Worm (Caenorhabditis elegans) whole organism, L2 larva: ENCODE data around the gene ssr-2.

Experiments used
- F13H6.1 ChIP-seq: sonication (generic microtip); optimal IDR thresholded peaks from 2 replicates; lab custom pipeline; 2016; ENCODE audit warnings: missing genetic modification characterization, missing compliant biosample characterization
- Y55F3AM.14 ChIP-seq: fragments of 200-800 bp; sonication (Bioruptor generic); optimal IDR thresholded peaks from 2 replicates; lab custom pipeline; 2018; ENCODE audit warnings: mild to moderate bottlenecking, missing genetic modification characterization, missing compliant biosample characterization
- ZK546.5 ChIP-seq: sonication (generic microtip); optimal IDR thresholded peaks from 2 replicates; lab custom pipeline; 2017; ENCODE audit warnings: missing biosample characterization, missing genetic modification characterization
- alr-1 ChIP-seq: fragments of 150-350 bp; optimal IDR thresholded peaks from 2 replicates; lab custom pipeline; 2014; ENCODE audit warnings: missing biosample characterization, missing genetic modification characterization
- aly-2 ChIP-seq: fragments of 150-350 bp; optimal IDR thresholded peaks from 2 replicates; lab custom pipeline; 2014; ENCODE audit warnings: missing biosample characterization, missing genetic modification characterization
- ama-1 ChIP-seq: fragments of 150-350 bp; optimal IDR thresholded peaks from 2 replicates; lab custom pipeline; 2018; ENCODE audit warnings: inconsistent platforms
- blmp-1 ChIP-seq: sonication (generic microtip); optimal IDR thresholded peaks from 2 replicates; lab custom pipeline; 2017; ENCODE audit warnings: missing genetic modification characterization, mild to moderate bottlenecking, missing compliant biosample characterization, antibody characterized with exemption, moderate library complexity; ENCODE audit not compliant: insufficient read depth
- ceh-82 ChIP-seq: fragments of 150-350 bp; optimal IDR thresholded peaks from 2 replicates; lab custom pipeline; 2014; ENCODE audit warnings: missing biosample characterization, missing genetic modification characterization
- crh-2 ChIP-seq: sonication (generic microtip); optimal IDR thresholded peaks from 2 replicates; lab custom pipeline; 2017; ENCODE audit warnings: missing biosample characterization, missing genetic modification characterization
- dmd-4 ChIP-seq: sonication (generic microtip); optimal IDR thresholded peaks from 2 replicates; lab custom pipeline; 2017; ENCODE audit warnings: missing biosample characterization, missing genetic modification characterization
- egl-27 ChIP-seq: sonication (generic microtip); optimal IDR thresholded peaks from 3 replicates; lab custom pipeline; 2017; ENCODE audit warnings: missing biosample characterization, missing genetic modification reagents, missing genetic modification characterization
- elt-3 ChIP-seq: sonication (generic microtip); optimal IDR thresholded peaks from 2 replicates; lab custom pipeline; 2017; ENCODE audit warnings: missing biosample characterization, missing genetic modification characterization
- lsy-2 ChIP-seq, 2 experiments: fragments of 150-350 bp in 1 of 2; sonication (generic microtip) in 1 of 2; optimal IDR thresholded peaks; 2 replicates each; lab custom pipeline; 2014 to 2017; ENCODE audit warnings: missing biosample characterization in 2 of 2, missing genetic modification characterization in 2 of 2
- nhr-10 ChIP-seq: sonication (generic microtip); optimal IDR thresholded peaks from 2 replicates; lab custom pipeline; 2017; ENCODE audit warnings: missing biosample characterization, missing genetic modification characterization
- nhr-11 ChIP-seq: fragments of 150-350 bp; optimal IDR thresholded peaks from 2 replicates; lab custom pipeline; 2014; ENCODE audit warnings: missing biosample characterization, missing genetic modification characterization
- nhr-12 ChIP-seq: fragments of 150-350 bp; optimal IDR thresholded peaks from 2 replicates; lab custom pipeline; 2014; ENCODE audit warnings: missing biosample characterization, missing genetic modification characterization
- nhr-129 ChIP-seq: fragments of 150-350 bp; optimal IDR thresholded peaks from 2 replicates; lab custom pipeline; 2014; ENCODE audit warnings: missing biosample characterization, missing genetic modification characterization
- nhr-21 ChIP-seq: fragments of 150-350 bp; optimal IDR thresholded peaks from 2 replicates; lab custom pipeline; 2014; ENCODE audit warnings: missing biosample characterization, missing genetic modification characterization
- nhr-23 ChIP-seq: fragments of 150-350 bp; optimal IDR thresholded peaks from 2 replicates; lab custom pipeline; 2014; ENCODE audit warnings: missing biosample characterization, missing genetic modification reagents, missing genetic modification characterization
- nhr-237 ChIP-seq: fragments of 150-350 bp; optimal IDR thresholded peaks from 2 replicates; lab custom pipeline; 2014; ENCODE audit warnings: missing biosample characterization, missing genetic modification characterization
- nhr-25 ChIP-seq: fragments of 150-350 bp; sonication (generic microtip); optimal IDR thresholded peaks from 3 replicates; lab custom pipeline; 2014; ENCODE audit warnings: missing biosample characterization, missing genetic modification characterization
- nhr-77 ChIP-seq: fragments of 150-350 bp; optimal IDR thresholded peaks from 2 replicates; lab custom pipeline; 2014; ENCODE audit warnings: missing biosample characterization, missing genetic modification characterization
- peb-1 ChIP-seq: fragments of 150-350 bp; optimal IDR thresholded peaks from 2 replicates; lab custom pipeline; 2014; ENCODE audit warnings: missing biosample characterization, missing genetic modification characterization
- sem-4 ChIP-seq: fragments of 150-350 bp; optimal IDR thresholded peaks from 2 replicates; lab custom pipeline; 2014; ENCODE audit warnings: missing biosample characterization, missing genetic modification reagents, missing genetic modification characterization
- sma-3 ChIP-seq: sonication (generic microtip); optimal IDR thresholded peaks from 2 replicates; lab custom pipeline; 2016; ENCODE audit warnings: missing genetic modification reagents, missing genetic modification characterization, missing compliant biosample characterization
- sma-9 ChIP-seq, 2 experiments: fragments of 150-350 bp in 1 of 2; sonication (generic microtip) in 1 of 2; optimal IDR thresholded peaks; 2 replicates each; lab custom pipeline; 2014 to 2016; ENCODE audit warnings: missing genetic modification characterization in 2 of 2, mild to moderate bottlenecking in 1 of 2, missing biosample characterization in 1 of 2, missing compliant biosample characterization in 1 of 2, missing genetic modification reagents in 1 of 2, moderate library complexity in 1 of 2
- snpc-4 ChIP-seq: fragments of 150-350 bp; optimal IDR thresholded peaks from 2 replicates; lab custom pipeline; 2014; ENCODE audit warnings: missing biosample characterization, missing genetic modification characterization
- unc-39 ChIP-seq: fragments of 150-350 bp; optimal IDR thresholded peaks from 2 replicates; lab custom pipeline; 2014; ENCODE audit warnings: missing biosample characterization, missing genetic modification characterization
- unc-55 ChIP-seq: fragments of 150-350 bp; sonication (generic microtip); optimal IDR thresholded peaks from 3 replicates; lab custom pipeline; 2014; ENCODE audit warnings: missing biosample characterization, missing genetic modification reagents, missing genetic modification characterization
- ztf-1 ChIP-seq: fragments of 200-800 bp; sonication (Bioruptor generic); conservative IDR thresholded peaks from 2 replicates; pipeline ENCODE4 v1.3.6; 2022; ENCODE audit warnings: missing genetic modification characterization, missing compliant biosample characterization
- ztf-11 ChIP-seq: sonication (generic microtip); optimal IDR thresholded peaks from 2 replicates; lab custom pipeline; 2017; ENCODE audit warnings: missing biosample characterization, missing genetic modification characterization
- ztf-4 ChIP-seq: fragments of 150-350 bp; optimal IDR thresholded peaks from 2 replicates; lab custom pipeline; 2014; ENCODE audit warnings: missing biosample characterization, missing genetic modification characterization

ssr-2 gene

ce11 chrX:2827702-2828182 is at the start of gene ssr-2:
Gene ssr-2 (minus strand): TSS chrX:2827752.
- TF ChIP-seq nhr-11 (tag; lab: Kevin White, UChicago) = no peak
- TF ChIP-seq ZK546.5 (tag; lab: Kevin White, UChicago) = no peak
- no peak for TF ChIP-seq nhr-21 (tag; lab: Kevin White, UChicago)
- TF ChIP-seq elt-3 (tag; lab: Kevin White, UChicago) = no peak
- no peak for TF ChIP-seq sma-9 (GFP tag; optimal IDR thresholded peaks at IDR 0.05; lab: Kevin White, UChicago)
- no peak for TF ChIP-seq sma-9 (tag; optimal IDR thresholded peaks at IDR 0.05; lab: Kevin White, UChicago)
- TF ChIP-seq dmd-4 = no peak
- no peak for TF ChIP-seq sma-3 (GFP tag; lab: Kevin White, UChicago)
- no peak for TF ChIP-seq unc-39

- no peak for TF ChIP-seq nhr-25 (tag; lab: Kevin White, UChicago)
- TF ChIP-seq sma-9 (GFP tag; optimal IDR thresholded peaks at IDR 0.05; lab: Kevin White, UChicago) = no peak
- TF ChIP-seq sma-9 (tag; optimal IDR thresholded peaks at IDR 0.05; lab: Kevin White, UChicago) = no peak
- TF ChIP-seq sma-3 (GFP tag; lab: Kevin White, UChicago) = no peak
- TF ChIP-seq ama-1 (lab: Kevin White, UChicago) = no peak
- no peak for TF ChIP-seq nhr-77
- no peak for TF ChIP-seq Y55F3AM.14 (GFP tag; lab: Kevin White, UChicago)
- no peak for TF ChIP-seq ztf-1
- no peak for TF ChIP-seq crh-2 (tag; lab: Kevin White, UChicago)
- no peak for TF ChIP-seq unc-55 (GFP tag; lab: Kevin White, UChicago)
- TF ChIP-seq nhr-237 (tag; lab: Kevin White, UChicago) = no peak
- TF ChIP-seq nhr-23 (tag; lab: Kevin White, UChicago) = no peak
- no peak for TF ChIP-seq ztf-4
- no peak for TF ChIP-seq sem-4 (tag; lab: Kevin White, UChicago)
- no peak for TF ChIP-seq aly-2
- no peak for TF ChIP-seq snpc-4 (tag; lab: Kevin White, UChicago)
- TF ChIP-seq F13H6.1 (tag; lab: Kevin White, UChicago) = no peak
- TF ChIP-seq lsy-2 (tag; optimal IDR thresholded peaks at IDR 0.05; lab: Kevin White, UChicago) = no peak
- TF ChIP-seq blmp-1 (tag; lab: Kevin White, UChicago) = no peak
- TF ChIP-seq egl-27 (tag; lab: Kevin White, UChicago) = no peak
These were observed 47.0 kb upstream of the ssr-2 start for ce11 chrX:2874598-2874997.

DNA sequence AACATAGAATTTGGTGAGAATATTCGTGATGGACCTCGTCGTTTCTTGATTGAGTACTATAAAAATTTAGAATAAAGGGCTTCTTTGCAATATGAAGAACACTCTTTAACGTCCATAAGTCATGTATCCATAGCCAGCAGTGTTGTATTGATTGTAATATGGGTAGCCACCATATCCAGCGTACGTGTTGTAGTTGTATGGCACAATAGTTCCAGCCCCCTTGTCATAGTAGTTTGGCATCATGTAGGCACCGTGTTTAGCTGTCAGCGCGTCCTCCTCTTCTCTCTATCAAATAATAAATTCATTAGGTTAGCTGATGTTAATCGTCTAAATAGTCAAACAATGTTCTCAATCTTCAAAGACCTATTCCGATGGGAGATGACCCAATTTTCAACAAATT is 45.7 kb upstream of the ssr-2 start:
- TF ChIP-seq ztf-11 (tag; lab: Kevin White, UChicago) (no peak), Y55F3AM.14 (GFP tag; lab: Kevin White, UChicago) (no peak)

ce11 chrX:2871037-2871436 is 43.5 kb upstream of the ssr-2 start, which contains the start of gene F53B3.3:
Gene F53B3.3 (minus strand): TSS chrX:2871137.
- TF ChIP-seq elt-3 (tag; lab: Kevin White, UChicago) (no peak), lsy-2 (tag; optimal IDR thresholded peaks at IDR 0.05; lab: Kevin White, UChicago) (no peak), nhr-10 (no peak), snpc-4 (tag; lab: Kevin White, UChicago) (no peak), ceh-82 (tag; lab: Kevin White, UChicago) (no peak), nhr-12 (no peak), nhr-21 (tag; lab: Kevin White, UChicago) (no peak), nhr-11 (tag; lab: Kevin White, UChicago) (no peak), F13H6.1 (tag; lab: Kevin White, UChicago) (peak; percentile 41)
- TF ChIP-seq, all 48 proteins: peak for 1

ce11 chrX:2865591-2866217 is 38.2 kb upstream of the ssr-2 start:
- no peak for TF ChIP-seq nhr-129 (tag; lab: Kevin White, UChicago)
- TF ChIP-seq alr-1 (tag; lab: Kevin White, UChicago) = no peak
- TF ChIP-seq Y55F3AM.14 (GFP tag; lab: Kevin White, UChicago) = no peak
- no peak for TF ChIP-seq unc-55 (GFP tag; lab: Kevin White, UChicago)
- TF ChIP-seq ztf-4 = peak; percentile 2
- TF ChIP-seq peb-1 (tag; lab: Kevin White, UChicago) = no peak
- no peak for TF ChIP-seq ama-1 (lab: Kevin White, UChicago)
- peak in 1 of 2 experiments; percentile 18 for TF ChIP-seq lsy-2 (tag; optimal IDR thresholded peaks at IDR 0.05; lab: Kevin White, UChicago)
- TF ChIP-seq sma-3 (GFP tag; lab: Kevin White, UChicago) = peak; percentile 52
- TF ChIP-seq, all 48 proteins: peak for 3
